Fruit fly (Drosophila melanogaster) whole organism: Measurements from ENCODE around the gene CheA75a.

Experiments
- CG8478 ChIP-seq: fragments of >200 bp; optimal IDR thresholded peaks from 2 replicates; lab custom pipeline; 2018; ENCODE audit warnings: inconsistent platforms
- Dll ChIP-seq: fragments of >200 bp; optimal IDR thresholded peaks from 2 replicates; lab custom pipeline; 2017
- pan ChIP-seq: fragments of >200 bp; optimal IDR thresholded peaks from 2 replicates; lab custom pipeline; 2017
- psq ChIP-seq: fragments of >200 bp; optimal IDR thresholded peaks from 2 replicates; lab custom pipeline; 2017
- usp ChIP-seq: fragments of >200 bp; optimal IDR thresholded peaks from 2 replicates; lab custom pipeline; 2017; ENCODE audit warnings: missing biosample characterization, missing genetic modification characterization, mixed read lengths

DNA sequence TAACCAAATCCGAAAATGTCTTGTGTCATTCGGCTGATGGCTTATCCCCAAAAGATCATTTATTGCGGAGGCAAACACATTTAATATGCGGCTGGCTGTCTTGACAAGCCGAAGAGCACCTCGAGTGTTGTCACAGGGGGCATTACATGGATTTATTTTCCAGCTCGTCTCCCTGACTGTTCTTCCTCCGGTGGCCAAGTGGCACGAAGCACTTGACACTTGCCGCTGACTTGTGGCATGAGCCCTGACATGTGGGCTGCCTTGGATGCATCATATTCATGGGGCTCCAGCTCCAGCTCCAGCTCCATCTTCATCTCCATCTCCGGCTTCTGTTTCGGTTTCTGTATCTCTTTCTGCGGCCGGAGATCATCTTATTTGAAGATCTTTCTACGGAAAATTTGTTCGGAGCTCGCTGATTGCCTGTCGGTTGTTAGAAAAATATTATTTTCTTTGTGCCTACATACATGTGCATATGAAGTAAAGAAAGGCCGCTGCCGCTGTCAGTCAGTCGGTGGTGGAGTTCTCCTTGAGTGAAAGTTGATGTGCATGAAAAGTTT, 16.3 kb downstream of the CheA75a start:
- no peak for TF ChIP-seq usp (GFP tag; lab: Kevin White, UChicago)
- no peak for TF ChIP-seq CG8478
- TF ChIP-seq psq: no peak
- no peak for TF ChIP-seq pan (lab: Kevin White, UChicago)
- no peak for TF ChIP-seq Dll
